Fruit fly (Drosophila melanogaster): Measurements from ENCODE around the gene CG10680.

Gene CG10680

DNA sequence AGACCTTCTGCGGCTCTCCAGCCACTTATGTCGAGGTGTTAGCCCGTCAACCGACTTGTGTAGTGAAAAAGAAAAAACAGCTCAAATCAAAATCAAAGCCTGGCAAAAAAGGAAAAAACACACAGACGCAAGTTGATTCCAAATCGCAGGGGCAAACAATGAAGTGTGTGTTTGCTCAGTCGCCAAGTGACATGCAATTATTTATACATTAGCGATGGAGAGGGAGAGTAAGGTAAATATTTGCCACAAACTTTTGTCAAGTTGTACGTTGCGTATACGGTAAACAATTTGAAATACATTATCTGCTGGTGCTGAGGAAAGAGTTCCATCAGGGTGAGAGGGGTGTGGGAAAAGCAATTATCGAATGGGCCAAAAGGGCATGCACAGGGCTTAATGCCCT is 34.2 kb downstream of the CG10680 start (continued):
- peak; percentile 37; the same call in 1 of the 2 replicates for TF ChIP-seq CG31441 (GFP tag; IDR thresholded peaks at IDR 0.05)
- TF ChIP-seq Eip74EF (GFP tag; optimal IDR thresholded peaks at IDR 0.05) = peak in 1 of 2 experiments; percentile 41
- TF ChIP-seq CG17802 (tag; optimal IDR thresholded peaks at IDR 0.05) = peak; percentile 27
- no peak for TF ChIP-seq ems (GFP tag; optimal IDR thresholded peaks at IDR 0.05)
- peak; percentile 18 for TF ChIP-seq HLHmδ (GFP tag; optimal IDR thresholded peaks at IDR 0.05)
- peak; percentile 23 for TF ChIP-seq CG1603 (tag; optimal IDR thresholded peaks at IDR 0.05)
- peak; percentile 34 for TF ChIP-seq CG5180 (GFP tag; optimal IDR thresholded peaks at IDR 0.05)
- TF ChIP-seq gem (tag; optimal IDR thresholded peaks at IDR 0.05) = peak; percentile 14
- TF ChIP-seq pros (GFP tag; optimal IDR thresholded peaks at IDR 0.05) = no peak
- TF ChIP-seq Med (GFP tag) = peak; percentile 60
- TF ChIP-seq CG12219 (GFP tag; optimal IDR thresholded peaks at IDR 0.05) = peak; percentile 15
- TF ChIP-seq Asciz (GFP tag; optimal IDR thresholded peaks at IDR 0.05) = peak; percentile 72
- no peak for TF ChIP-seq Gsc (GFP tag; IDR thresholded peaks at IDR 0.05)
- no peak for TF ChIP-seq CG3995 (GFP tag; optimal IDR thresholded peaks at IDR 0.05)
- no peak for TF ChIP-seq pum (GFP tag; optimal IDR thresholded peaks at IDR 0.05)
- TF ChIP-seq MTF-1 (GFP tag; optimal IDR thresholded peaks at IDR 0.05; ENCODE audit: borderline replicate concordance) = peak; percentile 30
- TF ChIP-seq CG18262 (tag; optimal IDR thresholded peaks at IDR 0.05) = peak; percentile 2
- TF ChIP-seq kay (GFP tag; optimal IDR thresholded peaks at IDR 0.05) = no peak
- TF ChIP-seq ci (GFP tag; IDR thresholded peaks at IDR 0.05) = peak; percentile 69; the same call in 2 of the 3 replicates
- peak; percentile 16 for TF ChIP-seq Sox102F (GFP tag; optimal IDR thresholded peaks at IDR 0.05)
- no peak for TF ChIP-seq CG14965 (GFP tag; optimal IDR thresholded peaks at IDR 0.05; ENCODE audit: borderline replicate concordance)
- TF ChIP-seq unc-4 (GFP tag; IDR thresholded peaks at IDR 0.05; ENCODE audit: partially characterized antibody) = no peak
- peak; percentile 19 for TF ChIP-seq wek (GFP tag; optimal IDR thresholded peaks at IDR 0.05)
- TF ChIP-seq Blimp-1 (GFP tag; optimal IDR thresholded peaks at IDR 0.05) = peak; percentile 48

DNA sequence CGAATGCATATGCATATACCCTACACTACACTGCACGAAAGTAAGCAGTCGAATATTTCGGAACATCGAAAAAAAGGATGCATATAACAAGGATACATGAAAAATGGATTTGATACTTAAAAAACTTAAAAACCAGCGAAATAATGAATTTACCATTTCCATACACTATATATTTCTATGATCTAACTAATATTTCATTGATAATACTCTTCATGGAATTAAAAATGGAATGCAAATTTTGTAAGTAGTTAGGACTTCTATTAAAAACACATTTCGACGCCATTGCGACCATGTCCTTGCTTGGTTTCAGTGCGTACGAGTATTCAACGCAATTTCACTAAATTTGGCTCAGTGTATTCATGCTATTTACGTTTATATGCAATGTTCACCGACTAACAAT is 38.1 kb downstream of the CG10680 start:
- TF ChIP-seq CG4360 (GFP tag; IDR thresholded peaks at IDR 0.05) (no peak), disco-r (GFP tag; optimal IDR thresholded peaks at IDR 0.05) (no peak), CG7839 (tag; optimal IDR thresholded peaks at IDR 0.05) (no peak), CG7357 (GFP tag; IDR thresholded peaks at IDR 0.05) (no peak), CrebB (tag; optimal IDR thresholded peaks at IDR 0.05) (no peak), lov (optimal IDR thresholded peaks at IDR 0.05) (no peak), lov (GFP tag; IDR thresholded peaks at IDR 0.05) (no peak), zen (tag; optimal IDR thresholded peaks at IDR 0.05) (no peak), Blimp-1 (GFP tag; optimal IDR thresholded peaks at IDR 0.05) (peak; percentile 10), CG9932 (GFP tag; IDR thresholded peaks at IDR 0.05) (no peak), twi (tag; optimal IDR thresholded peaks at IDR 0.05) (no peak), sc (optimal IDR thresholded peaks at IDR 0.05) (no peak), sc (GFP tag; optimal IDR thresholded peaks at IDR 0.05) (no peak), CG8478 (optimal IDR thresholded peaks at IDR 0.05) (no peak), bsh (GFP tag; optimal IDR thresholded peaks at IDR 0.05) (peak in 1 of 2 experiments; percentile 18), C15 (GFP tag; IDR thresholded peaks at IDR 0.05) (no peak), HmgD (GFP tag; optimal IDR thresholded peaks at IDR 0.05) (no peak), Mad (GFP tag; optimal IDR thresholded peaks at IDR 0.05) (no peak), esg (GFP tag; conservative IDR thresholded peaks at IDR 0.05) (no peak), Chrac-16 (GFP tag; optimal IDR thresholded peaks at IDR 0.05) (no peak), br (optimal IDR thresholded peaks at IDR 0.05) (no peak), phol (tag; optimal IDR thresholded peaks at IDR 0.05) (peak; percentile 21), Spps (tag; optimal IDR thresholded peaks at IDR 0.05) (no peak), CG31441 (GFP tag; IDR thresholded peaks at IDR 0.05) (no peak), Drgx (GFP tag; IDR thresholded peaks at IDR 0.05) (peak; percentile 29; the same call in 1 of the 2 replicates), MBD-R2 (GFP tag; IDR thresholded peaks at IDR 0.05) (no peak), her (GFP tag; optimal IDR thresholded peaks at IDR 0.05) (no peak), CG10366 (GFP tag; IDR thresholded peaks at IDR 0.05) (no peak), Ets65A (GFP tag) (peak; percentile 60), dmrt11E (tag; optimal IDR thresholded peaks at IDR 0.05) (no peak)

Data from whole organism, embryonic.